Fruit fly (Drosophila melanogaster) whole organism, embryonic: ENCODE data around the gene Dredd.

Experiments used
- B-H2 ChIP-seq: fragments of 200-800 bp; sonication (Bioruptor generic); optimal IDR thresholded peaks from 2 replicates; lab custom pipeline; 2018; ENCODE audit warnings: missing biosample characterization, mild to moderate bottlenecking, missing genetic modification characterization
- CG6765 ChIP-seq: fragments of 200-800 bp; sonication (Bioruptor generic); optimal IDR thresholded peaks from 3 replicates; lab custom pipeline; 2017; ENCODE audit warnings: missing biosample characterization, mild to moderate bottlenecking, missing genetic modification characterization
- CG8924 ChIP-seq: fragments of 200-800 bp; optimal IDR thresholded peaks from 3 replicates; lab custom pipeline; 2019; ENCODE audit warnings: missing biosample characterization, mild to moderate bottlenecking, missing genetic modification characterization, moderate library complexity
- Deaf1 ChIP-seq: fragments of 200-800 bp; optimal IDR thresholded peaks from 3 replicates; lab custom pipeline; 2019; ENCODE audit warnings: missing biosample characterization, mild to moderate bottlenecking, missing genetic modification characterization, moderate library complexity
- HLH3B ChIP-seq: fragments of 200-800 bp; sonication (Bioruptor generic); IDR thresholded peaks from 2 replicates; pipeline ENCODE4 v1.3.6; 2022; ENCODE audit warnings: missing biosample characterization, missing genetic modification characterization
- Lim3 ChIP-seq: fragments of 200-800 bp; sonication (Bioruptor generic); IDR thresholded peaks from 2 replicates; pipeline ENCODE4 v1.3.6; 2022; ENCODE audit warnings: missing biosample characterization, missing genetic modification characterization
- crc ChIP-seq: fragments of 200-800 bp; sonication (Bioruptor generic); optimal IDR thresholded peaks from 2 replicates; lab custom pipeline; 2016; ENCODE audit warnings: missing biosample characterization, missing genetic modification characterization
- en ChIP-seq: fragments of 200-800 bp; sonication (Bioruptor generic); optimal IDR thresholded peaks from 2 replicates; lab custom pipeline; 2016; ENCODE audit warnings: missing biosample characterization, missing genetic modification characterization
- usp ChIP-seq: fragments of >200 bp; optimal IDR thresholded peaks from 2 replicates; lab custom pipeline; 2017; ENCODE audit warnings: missing biosample characterization, missing genetic modification characterization

dm6 chrX:658021-658420 lies 22.7 kb upstream of the Dredd start:
- TF ChIP-seq Lim3 (GFP tag; lab: Robert Waterston, UW) (no peak), CG8924 (tag; lab: Kevin White, UChicago) (no peak), Deaf1 (tag; lab: Kevin White, UChicago) (no peak), B-H2 (GFP tag; lab: Kevin White, UChicago) (peak; percentile 17), HLH3B (GFP tag; lab: Robert Waterston, UW) (no peak), en (GFP tag; lab: Kevin White, UChicago) (no peak), CG6765 (GFP tag; lab: Kevin White, UChicago) (no peak), crc (no peak), usp (GFP tag; lab: Kevin White, UChicago) (no peak)
